Fruit fly (Drosophila melanogaster) whole organism, embryonic: Measurements from ENCODE around the gene ATPsyngamma.

ENCODE experiments used
- Asciz ChIP-seq: fragments of 200-800 bp; sonication (Bioruptor generic); optimal IDR thresholded peaks from 2 replicates; lab custom pipeline; 2017; ENCODE audit warnings: missing biosample characterization, mild to moderate bottlenecking, missing genetic modification characterization, missing genetic modification reagents
- Awh ChIP-seq: fragments of 200-800 bp; sonication (Bioruptor generic); IDR thresholded peaks from 2 replicates; pipeline ENCODE4, ENCODE4 v1.3.6; 2022; ENCODE audit warnings: missing biosample characterization, missing genetic modification characterization
- Blimp-1 ChIP-seq: fragments of 200-800 bp; sonication (Bioruptor generic); optimal IDR thresholded peaks from 3 replicates; lab custom pipeline; 2018; ENCODE audit warnings: missing biosample characterization, missing genetic modification characterization, mild to moderate bottlenecking, moderate library complexity, missing genetic modification reagents
- C15 ChIP-seq: fragments of 200-800 bp; sonication (Bioruptor generic); IDR thresholded peaks from 3 replicates; pipeline ENCODE4 v1.3.6; 2022; ENCODE audit warnings: missing biosample characterization, missing genetic modification characterization
- CG11093 ChIP-seq: fragments of 200-800 bp; sonication (Bioruptor generic); IDR thresholded peaks from 3 replicates; pipeline ENCODE4 v1.3.6; 2022; ENCODE audit warnings: missing biosample characterization, missing genetic modification characterization
- CG11398 ChIP-seq: fragments of 200-800 bp; sonication (Bioruptor generic); optimal IDR thresholded peaks from 2 replicates; lab custom pipeline; 2016; ENCODE audit warnings: missing biosample characterization, missing genetic modification characterization
- CG12155 ChIP-seq: fragments of 200-800 bp; sonication (Bioruptor generic); optimal IDR thresholded peaks from 3 replicates; lab custom pipeline; 2016; ENCODE audit warnings: missing biosample characterization, missing genetic modification characterization
- CG12219 ChIP-seq: fragments of 200-800 bp; sonication (Bioruptor generic); optimal IDR thresholded peaks from 3 replicates; lab custom pipeline; 2018; ENCODE audit warnings: missing biosample characterization, mild to moderate bottlenecking, missing genetic modification characterization
- CG12236 ChIP-seq: fragments of 200-800 bp; sonication (Bioruptor generic); optimal IDR thresholded peaks from 2 replicates; lab custom pipeline; 2016; ENCODE audit warnings: missing biosample characterization, missing genetic modification characterization
- CG12659 ChIP-seq: fragments of 200-800 bp; sonication (Bioruptor generic); optimal IDR thresholded peaks from 3 replicates; lab custom pipeline; 2017; ENCODE audit warnings: mild to moderate bottlenecking, missing biosample characterization, missing genetic modification reagents, missing genetic modification characterization
- CG12942 ChIP-seq: fragments of 200-800 bp; sonication (Bioruptor generic); optimal IDR thresholded peaks from 3 replicates; lab custom pipeline; 2016; ENCODE audit warnings: missing biosample characterization, missing genetic modification characterization
- CG14860 ChIP-seq: fragments of 200-800 bp; sonication (Bioruptor generic); IDR thresholded peaks from 3 replicates; pipeline ENCODE4 v1.3.6; 2022; ENCODE audit warnings: missing biosample characterization, missing genetic modification characterization; ENCODE audit not compliant: partially characterized antibody
- CG14965 ChIP-seq: fragments of 200-800 bp; sonication (Bioruptor generic); optimal IDR thresholded peaks from 2 replicates; lab custom pipeline; 2016; ENCODE audit warnings: missing biosample characterization, missing genetic modification characterization, borderline replicate concordance
- CG15269 ChIP-seq: fragments of 200-800 bp; sonication (Bioruptor generic); optimal IDR thresholded peaks from 2 replicates; lab custom pipeline; 2018; ENCODE audit warnings: missing biosample characterization, mild to moderate bottlenecking, missing genetic modification characterization, moderate library complexity
- CG1529 ChIP-seq: fragments of 200-800 bp; sonication (Bioruptor generic); optimal IDR thresholded peaks from 3 replicates; lab custom pipeline; 2018; ENCODE audit warnings: missing biosample characterization, missing genetic modification characterization
- CG1647 ChIP-seq: fragments of 200-800 bp; sonication (Bioruptor generic); optimal IDR thresholded peaks from 3 replicates; lab custom pipeline; 2016; ENCODE audit warnings: missing biosample characterization, missing genetic modification characterization
- CG2889 ChIP-seq: fragments of 200-800 bp; sonication (Bioruptor generic); IDR thresholded peaks from 3 replicates; pipeline ENCODE4 v1.3.6; 2022; ENCODE audit warnings: missing biosample characterization, missing genetic modification characterization
- CG6854 ChIP-seq: fragments of 200-800 bp; sonication (Bioruptor generic); optimal IDR thresholded peaks from 3 replicates; lab custom pipeline; 2017; ENCODE audit warnings: missing biosample characterization, mild to moderate bottlenecking, missing genetic modification characterization
- CG7372 ChIP-seq: fragments of 200-800 bp; sonication (Bioruptor generic); IDR thresholded peaks from 2 replicates; pipeline ENCODE4 v1.3.6; 2022; ENCODE audit warnings: missing biosample characterization, missing genetic modification characterization
- CG7963 ChIP-seq: fragments of 200-800 bp; sonication (Bioruptor generic); IDR thresholded peaks from 3 replicates; pipeline ENCODE4 v1.3.6; 2022; ENCODE audit warnings: missing biosample characterization, missing genetic modification characterization; ENCODE audit not compliant: partially characterized antibody
- Camta ChIP-seq: fragments of 200-800 bp; sonication (Bioruptor generic); optimal IDR thresholded peaks from 2 replicates; lab custom pipeline; 2016; ENCODE audit warnings: missing biosample characterization, missing genetic modification characterization
- Doc2 ChIP-seq: fragments of 200-800 bp; sonication (Bioruptor generic); IDR thresholded peaks from 2 replicates; pipeline ENCODE4 v1.3.6; 2022; ENCODE audit warnings: missing biosample characterization, missing genetic modification characterization
- GATAe ChIP-seq: fragments of 200-800 bp; sonication (Bioruptor generic); conservative IDR thresholded peaks from 2 replicates; pipeline ENCODE4 v1.3.6; 2022; ENCODE audit warnings: missing biosample characterization, missing genetic modification characterization
- H15 ChIP-seq: fragments of 200-800 bp; sonication (Bioruptor generic); IDR thresholded peaks from 3 replicates; pipeline ENCODE4 v1.3.6; 2022; ENCODE audit warnings: missing biosample characterization, missing genetic modification characterization
- Hand ChIP-seq: fragments of 200-800 bp; sonication (Bioruptor generic); optimal IDR thresholded peaks from 2 replicates; lab custom pipeline; 2017; ENCODE audit warnings: mild to moderate bottlenecking, missing biosample characterization, missing genetic modification reagents, missing genetic modification characterization
- Hr3 ChIP-seq: fragments of 200-800 bp; sonication (Bioruptor generic); optimal IDR thresholded peaks from 3 replicates; lab custom pipeline; 2016; ENCODE audit warnings: missing biosample characterization, missing genetic modification characterization
- Hr39 ChIP-seq: fragments of >200 bp; optimal IDR thresholded peaks from 2 replicates; lab custom pipeline; 2017
- Hr51 ChIP-seq, 2 experiments: fragments of 200-800 bp; sonication (Bioruptor generic); optimal IDR thresholded peaks; 2 replicates in 1 of 2; 3 replicates in 1 of 2; lab custom pipeline; 2016 to 2018; ENCODE audit warnings: missing biosample characterization in 2 of 2, missing genetic modification characterization in 2 of 2, mild to moderate bottlenecking in 1 of 2, moderate library complexity in 1 of 2
- Kr ChIP-seq: fragments of 200-800 bp; sonication (Bioruptor generic); optimal IDR thresholded peaks from 2 replicates; lab custom pipeline; 2017; ENCODE audit warnings: missing biosample characterization, mild to moderate bottlenecking, missing genetic modification characterization
- Mad ChIP-seq: fragments of 200-800 bp; sonication (Bioruptor generic); optimal IDR thresholded peaks from 2 replicates; lab custom pipeline; 2016; ENCODE audit warnings: missing biosample characterization, missing genetic modification characterization
- Optix ChIP-seq: fragments of 200-800 bp; sonication (Bioruptor generic); IDR thresholded peaks from 3 replicates; pipeline ENCODE4 v1.3.6; 2022; ENCODE audit warnings: missing biosample characterization, missing genetic modification characterization
- Ptx1 ChIP-seq: fragments of 200-800 bp; sonication (Bioruptor generic); IDR thresholded peaks from 2 replicates; pipeline ENCODE4 v1.3.6; 2022; ENCODE audit warnings: missing biosample characterization, missing genetic modification characterization
- Sry-β ChIP-seq: fragments of 200-800 bp; sonication (Bioruptor generic); optimal IDR thresholded peaks from 2 replicates; lab custom pipeline; 2018; ENCODE audit warnings: missing biosample characterization, mild to moderate bottlenecking, missing genetic modification characterization, moderate library complexity
- bsh ChIP-seq, 2 experiments: fragments of 200-800 bp; sonication (Bioruptor generic); optimal IDR thresholded peaks; 2 replicates each; lab custom pipeline; 2017 to 2018; ENCODE audit warnings: mild to moderate bottlenecking in 2 of 2, missing biosample characterization in 2 of 2, missing genetic modification characterization in 2 of 2, moderate library complexity in 1 of 2
- chm ChIP-seq: fragments of 200-800 bp; sonication (Bioruptor generic); IDR thresholded peaks from 2 replicates; pipeline ENCODE4 v1.3.6; 2022; ENCODE audit warnings: missing biosample characterization, missing genetic modification characterization
- ci ChIP-seq: fragments of 200-800 bp; sonication (Bioruptor generic); IDR thresholded peaks from 3 replicates; pipeline ENCODE4 v1.3.6; 2022; ENCODE audit warnings: missing biosample characterization, missing genetic modification characterization
- da ChIP-seq: fragments of 200-800 bp; sonication (Bioruptor generic); optimal IDR thresholded peaks from 2 replicates; lab custom pipeline; 2016; ENCODE audit warnings: missing biosample characterization, missing genetic modification characterization
- dimm ChIP-seq: fragments of 200-800 bp; sonication (Bioruptor generic); IDR thresholded peaks from 2 replicates; pipeline ENCODE4 v1.3.6; 2022; ENCODE audit warnings: missing biosample characterization, missing genetic modification characterization
- dpn ChIP-seq, 2 experiments: fragments of 200-800 bp; sonication (Bioruptor generic); optimal IDR thresholded peaks; 3 replicates each; lab custom pipeline; 2016; ENCODE audit warnings: missing biosample characterization in 2 of 2, missing genetic modification characterization in 2 of 2
- ems ChIP-seq: fragments of 200-800 bp; sonication (Bioruptor generic); optimal IDR thresholded peaks from 3 replicates; lab custom pipeline; 2016; ENCODE audit warnings: missing biosample characterization, missing genetic modification characterization
- exex ChIP-seq: fragments of 200-800 bp; sonication (Bioruptor generic); optimal IDR thresholded peaks from 4 replicates; lab custom pipeline; 2018; ENCODE audit warnings: missing biosample characterization, mild to moderate bottlenecking, missing genetic modification characterization, moderate library complexity
- gcm ChIP-seq: fragments of 200-800 bp; sonication (Bioruptor generic); optimal IDR thresholded peaks from 2 replicates; lab custom pipeline; 2019; ENCODE audit warnings: missing biosample characterization, mild to moderate bottlenecking, missing genetic modification characterization, moderate library complexity
- gt ChIP-seq: fragments of 200-800 bp; sonication (Bioruptor generic); IDR thresholded peaks from 2 replicates; pipeline ENCODE4 v1.3.6; 2022; ENCODE audit warnings: missing biosample characterization, missing genetic modification characterization
- ind ChIP-seq: fragments of 200-800 bp; sonication (Bioruptor generic); optimal IDR thresholded peaks from 3 replicates; lab custom pipeline; 2016; ENCODE audit warnings: missing biosample characterization, missing genetic modification characterization
- klu ChIP-seq: fragments of 200-800 bp; sonication (Bioruptor generic); IDR thresholded peaks from 2 replicates; pipeline ENCODE4 v1.3.6; 2022; ENCODE audit warnings: missing biosample characterization, missing genetic modification characterization
- lola ChIP-seq, 3 experiments: fragments of >200 bp in 2 of 3; fragments of 200-800 bp in 1 of 3; sonication (Bioruptor generic) in 1 of 3; optimal IDR thresholded peaks; 2 replicates each; lab custom pipeline; 2017 to 2019; ENCODE audit warnings: missing biosample characterization in 3 of 3, missing genetic modification characterization in 3 of 3, mild to moderate bottlenecking in 1 of 3, moderate library complexity in 1 of 3
- p53 ChIP-seq: fragments of 200-800 bp; sonication (Bioruptor generic); optimal IDR thresholded peaks from 2 replicates; lab custom pipeline; 2016; ENCODE audit warnings: missing biosample characterization, missing genetic modification characterization
- pfk ChIP-seq: fragments of 200-800 bp; sonication (Bioruptor generic); optimal IDR thresholded peaks from 2 replicates; lab custom pipeline; 2018; ENCODE audit warnings: missing biosample characterization, mild to moderate bottlenecking, missing genetic modification characterization, moderate library complexity
- pros ChIP-seq: fragments of 200-800 bp; sonication (Bioruptor generic); optimal IDR thresholded peaks from 3 replicates; lab custom pipeline; 2019; ENCODE audit warnings: missing biosample characterization, mild to moderate bottlenecking, missing genetic modification characterization, moderate library complexity
- sob ChIP-seq: fragments of 200-800 bp; sonication (Bioruptor generic); IDR thresholded peaks from 2 replicates; pipeline ENCODE4 v1.3.6; 2022; ENCODE audit warnings: missing biosample characterization, missing genetic modification characterization
- stwl ChIP-seq: fragments of 200-800 bp; sonication (Bioruptor generic); optimal IDR thresholded peaks from 3 replicates; lab custom pipeline; 2018; ENCODE audit warnings: missing biosample characterization, mild to moderate bottlenecking, missing genetic modification characterization, moderate library complexity

ATPsyngamma gene

DNA sequence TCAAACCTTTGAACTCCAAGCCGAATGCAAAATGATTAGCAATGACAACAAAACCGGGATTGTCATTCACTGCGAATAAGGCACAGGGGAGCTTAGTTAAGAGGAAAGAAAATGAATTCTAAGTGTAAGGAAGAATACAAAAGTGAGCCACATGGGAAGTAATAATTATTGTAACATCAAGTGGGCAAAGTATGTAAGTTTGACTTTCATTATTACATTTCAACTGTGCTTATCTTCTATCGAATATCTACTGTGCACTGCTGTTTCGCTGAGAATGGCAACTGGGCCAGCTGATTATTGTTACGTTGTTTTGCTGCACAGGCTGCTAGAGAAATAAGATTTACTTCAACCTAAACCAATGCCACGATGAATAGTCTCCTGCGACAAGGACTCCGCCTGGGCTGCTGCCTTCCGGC lies 12.3 kb downstream of the ATPsyngamma start, which contains the start of the genes CG7601 and CIA30 (continued):
- TF ChIP-seq stwl (peak; percentile 65), Mad (peak; percentile 97), ems (GFP tag; lab: Kevin White, UChicago) (peak; percentile 98), da (GFP tag; lab: Kevin White, UChicago) (peak; percentile 94), CG1529 (peak; percentile 92), Hr3 (GFP tag; lab: Kevin White, UChicago) (peak; percentile 97), pros (peak; percentile 62), dimm (GFP tag; lab: Robert Waterston, UW) (peak; percentile 100), pfk (GFP tag; lab: Kevin White, UChicago) (peak; percentile 72), Ptx1 (GFP tag; lab: Robert Waterston, UW) (peak; percentile 100), GATAe (GFP tag; lab: Robert Waterston, UW) (peak; percentile 100), chm (peak; percentile 100), ci (GFP tag; lab: Robert Waterston, UW) (peak; percentile 100), CG12236 (GFP tag; lab: Kevin White, UChicago) (peak; percentile 96), CG12942 (GFP tag; lab: Kevin White, UChicago) (peak; percentile 98), Camta (peak; percentile 99), ind (peak; percentile 100), C15 (GFP tag; lab: Robert Waterston, UW) (peak; percentile 100), Sry-β (GFP tag; lab: Kevin White, UChicago) (peak; percentile 56), CG7372 (peak; percentile 100), bsh (GFP tag; optimal IDR thresholded peaks at IDR 0.05; lab: Kevin White, UChicago) (peak; percentile 91 to 96), CG7963 (GFP tag; lab: Robert Waterston, UW) (no peak), CG1647 (GFP tag; lab: Kevin White, UChicago) (peak; percentile 99), Blimp-1 (GFP tag; lab: Kevin White, UChicago) (peak; percentile 95), CG12659 (peak; percentile 98), CG15269 (tag; lab: Kevin White, UChicago) (peak; percentile 97), CG14860 (GFP tag; lab: Robert Waterston, UW) (no peak), gcm (GFP tag; lab: Kevin White, UChicago) (no peak), dpn (GFP tag; optimal IDR thresholded peaks at IDR 0.05; lab: Kevin White, UChicago) (peak; percentile 99), H15 (GFP tag; lab: Robert Waterston, UW) (peak; percentile 100), Optix (peak; percentile 100), CG6854 (GFP tag; lab: Kevin White, UChicago) (peak; percentile 94), Hr39 (lab: Kevin White, UChicago) (no peak), CG11093 (GFP tag; lab: Robert Waterston, UW) (peak; percentile 100), Kr (GFP tag; lab: Kevin White, UChicago) (peak; percentile 47), CG2889 (GFP tag; lab: Robert Waterston, UW) (peak; percentile 99), CG12155 (peak; percentile 96), CG11398 (GFP tag; lab: Kevin White, UChicago) (peak; percentile 96), Asciz (peak; percentile 95), klu (GFP tag; lab: Robert Waterston, UW) (peak; percentile 100), exex (tag; lab: Kevin White, UChicago) (peak; percentile 96), Hr51 (GFP tag; optimal IDR thresholded peaks at IDR 0.05; lab: Kevin White, UChicago) (peak; percentile 95 to 98), sob (peak; percentile 100), CG12219 (GFP tag; lab: Kevin White, UChicago) (peak; percentile 94), Hand (GFP tag; lab: Kevin White, UChicago) (peak; percentile 91), Awh (GFP tag; lab: Robert Waterston, UW) (peak; percentile 100), p53 (GFP tag; lab: Kevin White, UChicago) (peak; percentile 95), lola (GFP tag; optimal IDR thresholded peaks at IDR 0.05; lab: Kevin White, UChicago) (peak in 1 of 3 experiments; percentile 93), gt (peak; percentile 100), CG14965 (GFP tag; lab: Kevin White, UChicago) (peak; percentile 92), Doc2 (peak; percentile 100)
